Worm (Caenorhabditis elegans) whole organism, L4 larva: Measurements from ENCODE around the gene C18H7.6.

Experiments
- fkh-10 ChIP-seq: fragments of 150-350 bp; optimal IDR thresholded peaks from 2 replicates; lab custom pipeline; 2014; ENCODE audit warnings: missing biosample characterization, missing genetic modification reagents, missing genetic modification characterization
- lin-13 ChIP-seq: fragments of 150-350 bp; optimal IDR thresholded peaks from 2 replicates; lab custom pipeline; 2014; ENCODE audit warnings: missing biosample characterization, missing genetic modification reagents, missing genetic modification characterization

DNA sequence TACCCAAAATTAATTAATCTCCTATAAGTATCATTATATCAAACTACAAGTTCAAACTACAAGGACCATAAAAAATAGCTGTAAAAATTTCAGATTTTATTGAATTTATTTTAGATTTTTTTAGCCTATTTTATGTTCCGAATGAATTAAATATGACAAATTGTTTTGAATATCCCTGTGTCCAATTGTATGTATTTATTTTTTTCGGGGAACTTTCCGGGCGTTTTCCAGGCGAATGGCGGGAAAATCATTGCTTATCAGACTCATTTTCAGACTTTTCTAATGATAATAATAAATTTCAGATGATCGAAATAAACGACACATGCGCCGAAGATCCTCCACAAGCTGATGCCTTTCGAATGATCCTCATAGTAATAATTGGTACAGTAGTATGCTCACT lies 44.3 kb downstream of the C18H7.6 start, which contains the start of gene F56A11.4:
- TF ChIP-seq lin-13 (GFP tag; lab: Kevin White, UChicago), result no peak
- TF ChIP-seq fkh-10 (GFP tag; lab: Kevin White, UChicago), result no peak
